Worm (Caenorhabditis elegans) whole organism, L4/young adult: ENCODE data around the gene mstr-2.

ENCODE experiments used
- W03F9.2 ChIP-seq: fragments of 150-350 bp; optimal IDR thresholded peaks from 2 replicates; lab custom pipeline; 2014; ENCODE audit warnings: missing biosample characterization, missing genetic modification characterization
- dao-5 ChIP-seq: sonication (generic microtip); optimal IDR thresholded peaks from 2 replicates; lab custom pipeline; 2016; ENCODE audit warnings: missing genotype, missing genetic modification characterization, moderate library complexity, missing compliant biosample characterization
- him-1 ChIP-seq: sonication (generic microtip); optimal IDR thresholded peaks from 2 replicates; lab custom pipeline; 2016; ENCODE audit warnings: missing genotype, missing genetic modification reagents, missing genetic modification characterization, missing compliant biosample characterization

DNA sequence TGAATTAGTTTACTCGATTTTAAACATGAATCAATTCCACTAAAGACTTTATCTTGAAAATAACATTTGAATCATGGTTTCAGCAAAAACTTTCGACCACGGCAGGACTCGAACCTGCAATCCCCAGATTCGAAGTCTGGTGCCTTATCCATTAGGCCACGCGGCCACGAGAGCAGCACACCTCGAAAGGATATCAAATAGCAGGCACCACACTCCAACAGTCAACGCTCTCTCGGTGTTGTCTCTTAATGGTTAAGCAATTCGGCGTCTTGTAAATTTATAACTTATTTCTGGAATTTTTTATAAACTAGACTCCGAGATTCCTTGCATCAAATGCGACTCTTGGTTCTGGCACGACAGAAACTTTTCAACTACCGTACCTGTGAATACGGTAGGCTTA lies 1.9 kb downstream of the mstr-2 start:
- TF ChIP-seq him-1 (tag; lab: Kevin White, UChicago) = peak; percentile 65
- TF ChIP-seq dao-5 = peak; percentile 50
- peak; percentile 38 for TF ChIP-seq W03F9.2
